Fruit fly (Drosophila melanogaster): ENCODE measurements around the gene LeuRS-m.

LeuRS-m gene

dm6 chr3L:4848066-4848465 lies 22.4 kb downstream of the LeuRS-m start:
- TF ChIP-seq CG8478 (optimal IDR thresholded peaks at IDR 0.05) (no peak), CTCF (optimal IDR thresholded peaks at IDR 0.05) (no peak)

- TF ChIP-seq CG8478 (optimal IDR thresholded peaks at IDR 0.05), result no peak
Measured at dm6 chr3L:4852411-4853050, 26.9 kb downstream of the LeuRS-m start, which contains the start of gene CG32237. CG32237 (minus strand) TSS chr3L:4852461.

dm6 chr3L:4853070-4853469 lies 27.4 kb downstream of the LeuRS-m start:
- TF ChIP-seq CG8478 (optimal IDR thresholded peaks at IDR 0.05), result no peak
- TF ChIP-seq CTCF (optimal IDR thresholded peaks at IDR 0.05), result no peak

- TF ChIP-seq CTCF (optimal IDR thresholded peaks at IDR 0.05) (no peak), CG8478 (optimal IDR thresholded peaks at IDR 0.05) (no peak)
Measured at dm6 chr3L:4854153-4854552, 28.5 kb downstream of the LeuRS-m start.

- TF ChIP-seq CTCF (optimal IDR thresholded peaks at IDR 0.05), result no peak
- TF ChIP-seq CG8478 (optimal IDR thresholded peaks at IDR 0.05), result no peak
Measured at dm6 chr3L:4855208-4855607, 29.6 kb downstream of the LeuRS-m start.

- no peak for TF ChIP-seq CG8478 (optimal IDR thresholded peaks at IDR 0.05)
- no peak for TF ChIP-seq CTCF (optimal IDR thresholded peaks at IDR 0.05)
Measured at dm6 chr3L:4860370-4860769, 34.7 kb downstream of the LeuRS-m start, which contains the start of gene CG32235. CG32235 (minus strand) TSS chr3L:4860470.

- TF ChIP-seq CTCF (optimal IDR thresholded peaks at IDR 0.05) (no peak), CG8478 (optimal IDR thresholded peaks at IDR 0.05) (no peak)
Measured at dm6 chr3L:4860969-4861368, 35.3 kb downstream of the LeuRS-m start, which contains the start of gene Dnah3. Dnah3 (plus strand) TSS chr3L:4861269.

All from S2 (cell line).